Worm (Caenorhabditis elegans) whole organism, L2 larva: ENCODE results near the gene F46G11.2.

Source experiments
- R02D3.7 ChIP-seq: fragments of 150-350 bp; optimal IDR thresholded peaks from 2 replicates; lab custom pipeline; 2014; ENCODE audit warnings: missing biosample characterization, missing genetic modification characterization
- ama-1 ChIP-seq: fragments of 150-350 bp; optimal IDR thresholded peaks from 2 replicates; lab custom pipeline; 2018; ENCODE audit warnings: inconsistent platforms
- lsy-2 ChIP-seq, 2 experiments: fragments of 150-350 bp in 1 of 2; sonication (generic microtip) in 1 of 2; optimal IDR thresholded peaks; 2 replicates each; lab custom pipeline; 2014 to 2017; ENCODE audit warnings: missing biosample characterization in 2 of 2, missing genetic modification characterization in 2 of 2
- nhr-10 ChIP-seq: sonication (generic microtip); optimal IDR thresholded peaks from 2 replicates; lab custom pipeline; 2017; ENCODE audit warnings: missing biosample characterization, missing genetic modification characterization
- nhr-11 ChIP-seq: fragments of 150-350 bp; optimal IDR thresholded peaks from 2 replicates; lab custom pipeline; 2014; ENCODE audit warnings: missing biosample characterization, missing genetic modification characterization
- nhr-12 ChIP-seq: fragments of 150-350 bp; optimal IDR thresholded peaks from 2 replicates; lab custom pipeline; 2014; ENCODE audit warnings: missing biosample characterization, missing genetic modification characterization
- nhr-21 ChIP-seq: fragments of 150-350 bp; optimal IDR thresholded peaks from 2 replicates; lab custom pipeline; 2014; ENCODE audit warnings: missing biosample characterization, missing genetic modification characterization
- nhr-237 ChIP-seq: fragments of 150-350 bp; optimal IDR thresholded peaks from 2 replicates; lab custom pipeline; 2014; ENCODE audit warnings: missing biosample characterization, missing genetic modification characterization
- sma-9 ChIP-seq, 2 experiments: fragments of 150-350 bp in 1 of 2; sonication (generic microtip) in 1 of 2; optimal IDR thresholded peaks; 2 replicates each; lab custom pipeline; 2014 to 2016; ENCODE audit warnings: missing genetic modification characterization in 2 of 2, mild to moderate bottlenecking in 1 of 2, missing biosample characterization in 1 of 2, missing compliant biosample characterization in 1 of 2, missing genetic modification reagents in 1 of 2, moderate library complexity in 1 of 2
- unc-39 ChIP-seq: fragments of 150-350 bp; optimal IDR thresholded peaks from 2 replicates; lab custom pipeline; 2014; ENCODE audit warnings: missing biosample characterization, missing genetic modification characterization

DNA sequence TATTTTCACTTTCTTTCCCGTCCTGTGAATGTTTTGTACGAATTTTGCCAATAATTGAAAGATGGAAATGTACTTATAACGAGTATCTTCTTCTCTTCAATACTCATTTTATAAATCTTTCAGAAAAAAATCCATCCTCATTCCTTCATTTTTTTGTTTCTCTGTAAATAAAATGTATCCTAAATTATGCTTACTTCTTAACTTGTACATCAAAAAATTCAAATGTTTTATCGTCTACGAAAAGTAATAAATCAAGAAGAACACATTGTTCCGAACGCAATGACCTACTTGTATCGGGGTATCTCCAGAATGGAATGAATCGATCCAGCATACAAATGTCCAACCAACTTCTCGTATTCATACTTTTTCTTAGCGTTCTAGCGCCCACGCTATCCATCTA is 1.8 kb upstream of the F46G11.2 start, which contains the start of gene F46G11.6:
- no peak for TF ChIP-seq ama-1 (lab: Kevin White, UChicago)
- no peak for TF ChIP-seq nhr-10 (tag; lab: Kevin White, UChicago)
- no peak for TF ChIP-seq nhr-237 (tag; lab: Kevin White, UChicago)
- no peak for TF ChIP-seq sma-9 (GFP tag; optimal IDR thresholded peaks at IDR 0.05; lab: Kevin White, UChicago)
- no peak for TF ChIP-seq sma-9 (tag; optimal IDR thresholded peaks at IDR 0.05; lab: Kevin White, UChicago)
- TF ChIP-seq unc-39 (tag; lab: Kevin White, UChicago), result no peak
- TF ChIP-seq nhr-11 (tag; lab: Kevin White, UChicago), result no peak
- no peak for TF ChIP-seq lsy-2 (tag; optimal IDR thresholded peaks at IDR 0.05; lab: Kevin White, UChicago)
- no peak for TF ChIP-seq R02D3.7 (tag; lab: Kevin White, UChicago)
- TF ChIP-seq nhr-21, result no peak
- TF ChIP-seq nhr-12 (tag; lab: Kevin White, UChicago), result no peak
